Worm (Caenorhabditis elegans): Measurements from ENCODE around the gene fbxb-51.

fbxb-51 gene

DNA sequence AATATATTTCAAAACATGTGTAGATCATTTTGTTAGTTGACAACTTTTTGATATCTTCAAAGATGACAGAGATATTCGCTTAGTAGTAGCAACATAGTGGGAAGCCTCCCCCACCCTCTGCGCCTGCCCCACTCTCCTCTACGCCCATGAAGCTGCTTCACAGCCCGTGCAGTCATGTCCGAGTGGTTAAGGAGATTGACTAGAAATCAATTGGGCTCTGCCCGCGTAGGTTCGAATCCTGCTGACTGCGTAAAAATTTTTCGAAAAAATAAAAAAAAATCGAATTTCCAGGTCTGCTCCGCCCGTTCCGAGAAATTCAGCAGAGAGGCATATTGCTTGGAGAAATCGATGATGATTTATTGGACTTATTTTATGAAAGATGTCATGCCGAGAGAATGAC, 30.6 kb upstream of the fbxb-51 start (continued):
- TF ChIP-seq B0019.2 (GFP tag; conservative IDR thresholded peaks at IDR 0.05) (no peak), somi-1 (GFP tag; optimal IDR thresholded peaks at IDR 0.05) (no peak), C06A6.2 (GFP tag; conservative IDR thresholded peaks at IDR 0.05) (no peak; the same call in 1 of the 2 replicates), ets-4 (GFP tag; optimal IDR thresholded peaks at IDR 0.05) (no peak), madf-6 (GFP tag; IDR thresholded peaks at IDR 0.05) (no peak), B0336.3 (GFP tag; IDR thresholded peaks at IDR 0.05) (no peak), die-1 (tag; optimal IDR thresholded peaks at IDR 0.05) (peak; percentile 26), efl-1 (GFP tag; optimal IDR thresholded peaks at IDR 0.05) (no peak), bed-2 (GFP tag; IDR thresholded peaks at IDR 0.05) (no peak), F55B11.4 (tag; optimal IDR thresholded peaks at IDR 0.05; ENCODE audit: borderline replicate concordance, insufficient read depth) (no peak), F52B5.7 (tag; optimal IDR thresholded peaks at IDR 0.05) (no peak), sdz-38 (tag; optimal IDR thresholded peaks at IDR 0.05) (no peak), hrde-1 (tag; optimal IDR thresholded peaks at IDR 0.05; ENCODE audit: borderline replicate concordance) (no peak), unc-62 (GFP tag; optimal IDR thresholded peaks at IDR 0.05) (no peak)

ce11 chrII:1521956-1522355, 28.6 kb upstream of the fbxb-51 start:
- TF ChIP-seq tbp1 (GFP tag; optimal IDR thresholded peaks at IDR 0.05) (peak; percentile 75), B0035.1 (tag; optimal IDR thresholded peaks at IDR 0.05) (no peak), attf-3 (GFP tag; conservative IDR thresholded peaks at IDR 0.05) (no peak), snpc-1.3 (tag; optimal IDR thresholded peaks at IDR 0.05; ENCODE audit: insufficient read depth) (no peak), dox-1 (GFP tag; IDR thresholded peaks at IDR 0.05) (no peak), rpc-1 (optimal IDR thresholded peaks at IDR 0.05) (peak; percentile 23), rpc-1 (tag; optimal IDR thresholded peaks at IDR 0.05) (peak; percentile 65)

DNA sequence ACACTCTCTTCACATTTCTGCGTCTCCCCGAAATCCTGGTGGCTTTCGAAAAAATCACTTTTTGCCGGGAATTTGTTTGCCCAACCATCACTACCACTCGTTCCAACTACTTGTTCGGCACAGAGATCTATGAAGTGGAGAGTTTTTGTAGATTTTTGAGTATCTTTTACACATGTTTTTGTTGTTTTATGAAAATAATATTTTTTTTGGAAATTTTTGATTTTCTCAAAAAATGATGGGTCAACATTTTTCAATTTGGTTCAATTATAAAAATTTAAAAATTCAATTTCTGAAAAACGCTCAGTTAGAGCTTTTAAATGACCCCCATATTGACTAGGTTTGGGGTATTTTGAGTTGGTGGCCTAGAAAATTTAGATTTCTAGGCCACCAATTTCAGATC, 25.0 kb upstream of the fbxb-51 start, which contains the start of gene Y51H7BR.7:
Gene Y51H7BR.7, minus strand, starts transcription at position 101 of the 400 bp plus-strand sequence.
- TF ChIP-seq hsf-1 (GFP tag; IDR thresholded peaks at IDR 0.05) (no peak), D2030.7 (GFP tag; IDR thresholded peaks at IDR 0.05) (no peak), atf-7 (tag; optimal IDR thresholded peaks at IDR 0.05) (no peak), hmg-20 (GFP tag; IDR thresholded peaks at IDR 0.05) (no peak), athp-1 (tag; optimal IDR thresholded peaks at IDR 0.05) (no peak), rec-8 (tag; optimal IDR thresholded peaks at IDR 0.05) (no peak), egl-18 (GFP tag; IDR thresholded peaks at IDR 0.05) (no peak), unc-130 (GFP tag; optimal IDR thresholded peaks at IDR 0.05) (no peak), hlh-12 (tag; optimal IDR thresholded peaks at IDR 0.05) (no peak), Y53F4B.3 (GFP tag; IDR thresholded peaks at IDR 0.05) (no peak), bed-2 (GFP tag; IDR thresholded peaks at IDR 0.05) (no peak), hlh-26 (GFP tag; conservative IDR thresholded peaks at IDR 0.05) (no peak), zfh-2 (GFP tag; conservative IDR thresholded peaks at IDR 0.05) (no peak), ztf-22 (GFP tag; optimal IDR thresholded peaks at IDR 0.05) (no peak), mcd-1 (GFP tag; IDR thresholded peaks at IDR 0.05) (no peak), bed-1 (GFP tag; IDR thresholded peaks at IDR 0.05) (no peak), ztf-28 (GFP tag; IDR thresholded peaks at IDR 0.05) (no peak), F37B4.10 (GFP tag; IDR thresholded peaks at IDR 0.05) (no peak), Y56A3A.18 (GFP tag; IDR thresholded peaks at IDR 0.05) (no peak)
